Fruit fly (Drosophila melanogaster): ENCODE results near the gene Wdr81.

- TF ChIP-seq Atf-2 (GFP tag; optimal IDR thresholded peaks at IDR 0.05) (no peak), chif (GFP tag; optimal IDR thresholded peaks at IDR 0.05) (no peak), CG3281 (GFP tag; optimal IDR thresholded peaks at IDR 0.05) (no peak), zfh2 (GFP tag; optimal IDR thresholded peaks at IDR 0.05) (no peak), B-H2 (GFP tag; optimal IDR thresholded peaks at IDR 0.05) (no peak), Spps (tag; optimal IDR thresholded peaks at IDR 0.05) (no peak)
Measured at dm6 chr2L:12020735-12021134, at the start of gene Wdr81.
